Worm (Caenorhabditis elegans) whole organism, early embryonic: Measurements from ENCODE around the gene R09A8.9.

Experiments used
- flt-1 ChIP-seq: fragments of 200-800 bp; sonication (Bioruptor generic); IDR thresholded peaks from 2 replicates; pipeline ENCODE4 v1.3.6; 2022; ENCODE audit warnings: missing genetic modification characterization, missing compliant biosample characterization
- hmbx-1 ChIP-seq: sonication (generic microtip); optimal IDR thresholded peaks from 2 replicates; lab custom pipeline; 2016; ENCODE audit warnings: mild to moderate bottlenecking, missing genetic modification characterization, missing compliant biosample characterization
- sea-1 ChIP-seq: fragments of 200-800 bp; sonication (Bioruptor generic); conservative IDR thresholded peaks from 2 replicates; pipeline ENCODE4 v1.3.6; 2022; ENCODE audit warnings: missing genetic modification characterization, missing compliant biosample characterization

DNA sequence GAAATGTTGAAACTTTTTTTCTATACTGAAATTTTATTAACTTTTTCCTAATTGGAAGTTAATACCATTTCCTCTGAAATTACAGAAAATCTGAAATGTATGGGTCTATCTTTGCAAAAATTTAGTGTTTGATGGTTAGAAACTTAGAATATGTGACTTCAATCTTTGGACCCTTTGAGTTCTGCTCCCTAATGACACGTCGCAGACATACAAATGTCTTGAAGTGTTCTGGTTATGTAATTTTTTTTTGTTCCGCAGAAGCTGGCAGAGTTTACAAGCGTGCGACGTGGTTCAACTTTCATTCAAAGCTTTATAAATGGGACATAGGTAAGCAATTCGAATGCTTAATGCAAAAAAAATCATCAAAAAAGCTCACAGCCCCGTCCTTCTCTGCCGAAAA lies 34.2 kb downstream of the R09A8.9 start:
- TF ChIP-seq flt-1 (no peak), sea-1 (GFP tag; lab: Robert Waterston, UW) (no peak), hmbx-1 (tag; lab: Kevin White, UChicago) (no peak)
